Worm (Caenorhabditis elegans) whole organism, L2 larva: ENCODE measurements around the gene acs-15.

Experiments
- C34F6.9 ChIP-seq: fragments of 150-350 bp; optimal IDR thresholded peaks from 2 replicates; lab custom pipeline; 2014; ENCODE audit warnings: missing biosample characterization, missing genetic modification characterization
- F13H6.1 ChIP-seq: sonication (generic microtip); optimal IDR thresholded peaks from 2 replicates; lab custom pipeline; 2016; ENCODE audit warnings: missing genetic modification characterization, missing compliant biosample characterization
- Y55F3AM.14 ChIP-seq: fragments of 200-800 bp; sonication (Bioruptor generic); optimal IDR thresholded peaks from 2 replicates; lab custom pipeline; 2018; ENCODE audit warnings: mild to moderate bottlenecking, missing genetic modification characterization, missing compliant biosample characterization
- ZK546.5 ChIP-seq: sonication (generic microtip); optimal IDR thresholded peaks from 2 replicates; lab custom pipeline; 2017; ENCODE audit warnings: missing biosample characterization, missing genetic modification characterization
- alr-1 ChIP-seq: fragments of 150-350 bp; optimal IDR thresholded peaks from 2 replicates; lab custom pipeline; 2014; ENCODE audit warnings: missing biosample characterization, missing genetic modification characterization
- ama-1 ChIP-seq: fragments of 150-350 bp; optimal IDR thresholded peaks from 2 replicates; lab custom pipeline; 2018; ENCODE audit warnings: inconsistent platforms
- blmp-1 ChIP-seq: sonication (generic microtip); optimal IDR thresholded peaks from 2 replicates; lab custom pipeline; 2017; ENCODE audit warnings: missing genetic modification characterization, mild to moderate bottlenecking, missing compliant biosample characterization, antibody characterized with exemption, moderate library complexity; ENCODE audit not compliant: insufficient read depth
- ceh-16 ChIP-seq: fragments of 150-350 bp; optimal IDR thresholded peaks from 2 replicates; lab custom pipeline; 2014; ENCODE audit warnings: missing biosample characterization, missing genetic modification characterization
- ceh-82 ChIP-seq: fragments of 150-350 bp; optimal IDR thresholded peaks from 2 replicates; lab custom pipeline; 2014; ENCODE audit warnings: missing biosample characterization, missing genetic modification characterization
- crh-2 ChIP-seq: sonication (generic microtip); optimal IDR thresholded peaks from 2 replicates; lab custom pipeline; 2017; ENCODE audit warnings: missing biosample characterization, missing genetic modification characterization
- egl-27 ChIP-seq: sonication (generic microtip); optimal IDR thresholded peaks from 3 replicates; lab custom pipeline; 2017; ENCODE audit warnings: missing biosample characterization, missing genetic modification reagents, missing genetic modification characterization
- elt-1 ChIP-seq: fragments of 150-350 bp; optimal IDR thresholded peaks from 2 replicates; lab custom pipeline; 2014; ENCODE audit warnings: missing biosample characterization, missing genetic modification characterization
- elt-3 ChIP-seq: sonication (generic microtip); optimal IDR thresholded peaks from 2 replicates; lab custom pipeline; 2017; ENCODE audit warnings: missing biosample characterization, missing genetic modification characterization
- fos-1 ChIP-seq: fragments of 150-350 bp; optimal IDR thresholded peaks from 2 replicates; lab custom pipeline; 2014; ENCODE audit warnings: missing biosample characterization, missing genetic modification characterization
- gmeb-1 ChIP-seq: fragments of 150-350 bp; optimal IDR thresholded peaks from 2 replicates; lab custom pipeline; 2014; ENCODE audit warnings: missing biosample characterization, missing genetic modification characterization
- lin-11 ChIP-seq: fragments of 150-350 bp; sonication (generic microtip); optimal IDR thresholded peaks from 2 replicates; lab custom pipeline; 2014; ENCODE audit warnings: missing biosample characterization, missing genetic modification characterization, inconsistent platforms, mixed read lengths
- lin-13 ChIP-seq: fragments of 150-350 bp; optimal IDR thresholded peaks from 2 replicates; lab custom pipeline; 2014; ENCODE audit warnings: missing biosample characterization, missing genetic modification reagents, missing genetic modification characterization
- lin-39 ChIP-seq: fragments of 150-350 bp; optimal IDR thresholded peaks from 2 replicates; lab custom pipeline; 2014; ENCODE audit warnings: missing biosample characterization, missing genetic modification reagents, missing genetic modification characterization
- lsy-2 ChIP-seq, 2 experiments: fragments of 150-350 bp in 1 of 2; sonication (generic microtip) in 1 of 2; optimal IDR thresholded peaks; 2 replicates each; lab custom pipeline; 2014 to 2017; ENCODE audit warnings: missing biosample characterization in 2 of 2, missing genetic modification characterization in 2 of 2
- mab-5 ChIP-seq: fragments of 150-350 bp; optimal IDR thresholded peaks from 2 replicates; lab custom pipeline; 2014; ENCODE audit warnings: missing biosample characterization, missing genetic modification characterization
- mbf-1 ChIP-seq: sonication (generic microtip); optimal IDR thresholded peaks from 2 replicates; lab custom pipeline; 2017; ENCODE audit warnings: missing biosample characterization, missing genetic modification characterization
- mdl-1 ChIP-seq, 2 experiments: fragments of 150-350 bp in 1 of 2; sonication (generic microtip) in 1 of 2; optimal IDR thresholded peaks; 2 replicates each; lab custom pipeline; 2017; ENCODE audit warnings: missing biosample characterization in 2 of 2, missing genetic modification characterization in 2 of 2
- nhr-10 ChIP-seq: sonication (generic microtip); optimal IDR thresholded peaks from 2 replicates; lab custom pipeline; 2017; ENCODE audit warnings: missing biosample characterization, missing genetic modification characterization
- nhr-11 ChIP-seq: fragments of 150-350 bp; optimal IDR thresholded peaks from 2 replicates; lab custom pipeline; 2014; ENCODE audit warnings: missing biosample characterization, missing genetic modification characterization
- nhr-12 ChIP-seq: fragments of 150-350 bp; optimal IDR thresholded peaks from 2 replicates; lab custom pipeline; 2014; ENCODE audit warnings: missing biosample characterization, missing genetic modification characterization
- nhr-129 ChIP-seq: fragments of 150-350 bp; optimal IDR thresholded peaks from 2 replicates; lab custom pipeline; 2014; ENCODE audit warnings: missing biosample characterization, missing genetic modification characterization
- nhr-21 ChIP-seq: fragments of 150-350 bp; optimal IDR thresholded peaks from 2 replicates; lab custom pipeline; 2014; ENCODE audit warnings: missing biosample characterization, missing genetic modification characterization
- nhr-237 ChIP-seq: fragments of 150-350 bp; optimal IDR thresholded peaks from 2 replicates; lab custom pipeline; 2014; ENCODE audit warnings: missing biosample characterization, missing genetic modification characterization
- nhr-25 ChIP-seq: fragments of 150-350 bp; sonication (generic microtip); optimal IDR thresholded peaks from 3 replicates; lab custom pipeline; 2014; ENCODE audit warnings: missing biosample characterization, missing genetic modification characterization
- nhr-77 ChIP-seq: fragments of 150-350 bp; optimal IDR thresholded peaks from 2 replicates; lab custom pipeline; 2014; ENCODE audit warnings: missing biosample characterization, missing genetic modification characterization
- skn-1 ChIP-seq: sonication (generic microtip); optimal IDR thresholded peaks from 2 replicates; lab custom pipeline; 2017; ENCODE audit warnings: missing biosample characterization, missing genetic modification characterization
- sma-3 ChIP-seq: sonication (generic microtip); optimal IDR thresholded peaks from 2 replicates; lab custom pipeline; 2016; ENCODE audit warnings: missing genetic modification reagents, missing genetic modification characterization, missing compliant biosample characterization
- snpc-4 ChIP-seq: fragments of 150-350 bp; optimal IDR thresholded peaks from 2 replicates; lab custom pipeline; 2014; ENCODE audit warnings: missing biosample characterization, missing genetic modification characterization
- unc-39 ChIP-seq: fragments of 150-350 bp; optimal IDR thresholded peaks from 2 replicates; lab custom pipeline; 2014; ENCODE audit warnings: missing biosample characterization, missing genetic modification characterization
- unc-55 ChIP-seq: fragments of 150-350 bp; sonication (generic microtip); optimal IDR thresholded peaks from 3 replicates; lab custom pipeline; 2014; ENCODE audit warnings: missing biosample characterization, missing genetic modification reagents, missing genetic modification characterization
- unc-62 ChIP-seq: fragments of 150-350 bp; optimal IDR thresholded peaks from 2 replicates; lab custom pipeline; 2014; ENCODE audit warnings: missing biosample characterization, missing genetic modification reagents, missing genetic modification characterization
- zag-1 ChIP-seq: fragments of 150-350 bp; optimal IDR thresholded peaks from 2 replicates; lab custom pipeline; 2014; ENCODE audit warnings: missing biosample characterization, missing genetic modification characterization
- ztf-11 ChIP-seq: sonication (generic microtip); optimal IDR thresholded peaks from 2 replicates; lab custom pipeline; 2017; ENCODE audit warnings: missing biosample characterization, missing genetic modification characterization
- ztf-4 ChIP-seq: fragments of 150-350 bp; optimal IDR thresholded peaks from 2 replicates; lab custom pipeline; 2014; ENCODE audit warnings: missing biosample characterization, missing genetic modification characterization

Gene acs-15

DNA sequence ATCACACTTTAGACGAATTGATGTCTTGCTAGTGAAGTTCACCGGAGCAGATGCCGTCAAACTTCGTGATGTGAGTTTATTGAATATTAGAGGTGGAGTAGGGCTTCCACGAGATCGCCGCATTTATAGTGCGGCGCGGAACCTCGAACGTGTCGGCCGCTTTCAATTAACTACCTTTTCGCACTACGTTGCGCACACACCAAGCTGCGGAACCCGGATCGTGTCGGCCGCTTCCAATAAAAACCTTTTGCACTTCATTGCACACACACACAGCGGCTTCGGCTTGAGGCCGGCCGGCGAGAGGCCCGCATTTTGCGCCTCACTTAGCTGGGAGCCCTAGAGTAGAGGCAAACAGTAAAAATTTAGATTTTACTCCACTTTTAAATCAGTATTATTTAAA is 27.5 kb upstream of the acs-15 start:
- TF ChIP-seq snpc-4 (tag; lab: Kevin White, UChicago) (peak; percentile 75), alr-1 (tag; lab: Kevin White, UChicago) (no peak), lin-11 (no peak), mdl-1 (tag; optimal IDR thresholded peaks at IDR 0.05; lab: Kevin White, UChicago) (no peak), unc-55 (GFP tag; lab: Kevin White, UChicago) (no peak), ztf-4 (tag; lab: Kevin White, UChicago) (no peak), C34F6.9 (tag; lab: Kevin White, UChicago) (no peak), ama-1 (lab: Kevin White, UChicago) (no peak)

DNA sequence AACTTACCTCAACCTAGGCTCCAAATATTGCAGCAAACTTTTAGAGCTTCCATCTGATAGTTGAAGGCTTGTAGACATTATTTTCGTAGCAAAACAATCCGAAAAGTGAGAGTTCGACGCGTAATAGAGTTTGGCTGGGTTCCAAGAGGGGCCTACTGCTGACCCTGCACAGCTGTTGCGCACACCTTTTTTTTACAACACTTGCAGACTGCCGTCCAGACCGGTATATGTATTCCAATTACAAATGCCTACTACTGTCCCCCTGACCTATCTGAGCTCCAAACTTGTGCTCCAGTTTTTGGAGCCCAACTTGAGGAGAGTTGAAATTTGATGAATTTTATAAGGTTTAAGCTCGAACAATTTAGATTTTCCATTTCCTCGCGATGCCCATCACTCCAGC is 23.3 kb upstream of the acs-15 start, which contains the start of the genes fbxc-24 and fbxc-27:
TSS of gene fbxc-24 (minus strand) at position 101 of the 400 bp plus-strand sequence.
TSS of gene fbxc-27 (plus strand) at position 216 of the 400 bp plus-strand sequence.
- TF ChIP-seq C34F6.9 (tag; lab: Kevin White, UChicago): no peak
- no peak for TF ChIP-seq nhr-12 (tag; lab: Kevin White, UChicago)
- TF ChIP-seq crh-2 (tag; lab: Kevin White, UChicago): no peak
- TF ChIP-seq nhr-25 (tag; lab: Kevin White, UChicago): no peak
- no peak for TF ChIP-seq sma-3 (GFP tag; lab: Kevin White, UChicago)
- no peak for TF ChIP-seq nhr-21

DNA sequence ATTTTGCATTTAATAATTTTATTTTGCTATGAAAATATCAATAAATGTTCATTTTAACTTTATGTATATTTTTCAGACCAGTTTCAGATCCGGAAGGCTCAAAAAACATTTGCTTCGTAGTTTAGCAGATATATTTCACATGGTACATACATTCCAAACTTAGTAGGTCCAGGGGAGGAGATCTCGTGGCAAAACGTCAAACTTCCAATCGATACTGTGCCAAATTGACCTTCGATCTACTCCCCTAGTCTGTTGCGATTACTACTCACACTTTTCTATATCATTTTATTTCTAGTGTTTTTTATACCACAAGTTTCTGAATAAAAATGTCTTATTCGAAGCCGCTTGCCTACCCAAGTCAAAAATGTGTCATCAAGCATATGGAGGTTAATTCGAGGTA is 21.1 kb upstream of the acs-15 start, which contains the start of gene fbxc-31:
TSS of gene fbxc-31 (plus strand) at position 301 of the 400 bp plus-strand sequence.
- TF ChIP-seq snpc-4 (tag; lab: Kevin White, UChicago) (no peak), fos-1 (tag; lab: Kevin White, UChicago) (no peak), F13H6.1 (tag; lab: Kevin White, UChicago) (no peak), lin-13 (GFP tag; lab: Kevin White, UChicago) (no peak), mbf-1 (tag; lab: Kevin White, UChicago) (no peak), lin-11 (no peak), mab-5 (tag; lab: Kevin White, UChicago) (no peak), elt-1 (no peak), skn-1 (no peak), nhr-77 (no peak), elt-3 (tag; lab: Kevin White, UChicago) (no peak), blmp-1 (tag; lab: Kevin White, UChicago) (no peak), ZK546.5 (tag; lab: Kevin White, UChicago) (no peak), unc-39 (tag; lab: Kevin White, UChicago) (no peak), nhr-237 (tag; lab: Kevin White, UChicago) (no peak)

DNA sequence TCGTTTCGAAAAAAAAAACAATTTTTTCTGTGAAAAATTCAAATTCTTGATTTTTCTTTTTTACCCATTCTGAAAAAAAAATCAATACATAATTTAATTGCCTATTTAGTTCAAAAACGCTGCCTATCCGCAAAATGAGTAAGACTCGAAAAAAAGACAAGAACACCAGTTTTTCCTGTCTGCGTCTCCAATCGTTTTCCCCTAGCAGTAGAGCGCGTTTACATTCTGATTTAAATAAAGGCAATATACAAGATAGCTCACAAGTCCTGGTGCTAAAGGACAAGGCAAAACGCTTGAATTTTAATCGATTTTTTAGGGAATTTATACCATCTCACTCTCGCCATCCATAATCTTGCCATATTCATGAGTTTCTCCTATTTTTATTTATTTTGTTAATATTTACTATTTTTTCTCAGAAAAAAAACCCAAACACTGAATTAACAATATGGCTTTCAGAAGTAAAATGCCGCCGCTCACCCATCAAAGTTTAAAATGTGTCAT is 19.5 kb upstream of the acs-15 start, which contains the start of gene fbxc-33:
TSS of gene fbxc-33 (plus strand) at position 451 of the 501 bp plus-strand sequence.
- peak; percentile 19 for TF ChIP-seq fos-1 (tag; lab: Kevin White, UChicago)
- TF ChIP-seq gmeb-1 (tag; lab: Kevin White, UChicago): peak; percentile 14
- peak; percentile 67 for TF ChIP-seq C34F6.9 (tag; lab: Kevin White, UChicago)
- TF ChIP-seq ZK546.5 (tag; lab: Kevin White, UChicago): no peak
- TF ChIP-seq unc-62: no peak
- TF ChIP-seq nhr-10 (tag; lab: Kevin White, UChicago): no peak
- TF ChIP-seq ceh-82 (tag; lab: Kevin White, UChicago): no peak
- no peak for TF ChIP-seq zag-1 (tag; lab: Kevin White, UChicago)
- TF ChIP-seq alr-1 (tag; lab: Kevin White, UChicago): no peak
- no peak for TF ChIP-seq elt-3 (tag; lab: Kevin White, UChicago)
- TF ChIP-seq skn-1: no peak
- TF ChIP-seq nhr-77: no peak
- TF ChIP-seq lsy-2 (tag; optimal IDR thresholded peaks at IDR 0.05; lab: Kevin White, UChicago): no peak
- no peak for TF ChIP-seq nhr-21
- TF ChIP-seq lin-11: no peak
- TF ChIP-seq Y55F3AM.14 (GFP tag; lab: Kevin White, UChicago): no peak
- TF ChIP-seq nhr-11: no peak
- peak; percentile 53 for TF ChIP-seq unc-55 (GFP tag; lab: Kevin White, UChicago)
- no peak for TF ChIP-seq lin-39 (tag; lab: Kevin White, UChicago)
- TF ChIP-seq F13H6.1 (tag; lab: Kevin White, UChicago): no peak
- TF ChIP-seq ceh-16 (tag; lab: Kevin White, UChicago): no peak
- TF ChIP-seq snpc-4 (tag; lab: Kevin White, UChicago): no peak
- no peak for TF ChIP-seq unc-39 (tag; lab: Kevin White, UChicago)
- TF ChIP-seq mbf-1 (tag; lab: Kevin White, UChicago): no peak
- peak; percentile 1 for TF ChIP-seq nhr-129 (tag; lab: Kevin White, UChicago)
- TF ChIP-seq lin-13 (GFP tag; lab: Kevin White, UChicago): no peak
- TF ChIP-seq ztf-11 (tag; lab: Kevin White, UChicago): no peak
- TF ChIP-seq elt-1: no peak
- TF ChIP-seq ama-1 (lab: Kevin White, UChicago): no peak
- TF ChIP-seq egl-27: no peak
